Worm (Caenorhabditis elegans): ENCODE data around the gene srw-115.

srw-115 gene

ce11 chrV:2992060-2992459 lies 1.7 kb downstream of the srw-115 start:
- TF ChIP-seq ceh-19 (GFP tag; optimal IDR thresholded peaks at IDR 0.05) (no peak), madf-2 (tag; optimal IDR thresholded peaks at IDR 0.05) (no peak), unc-86 (tag; optimal IDR thresholded peaks at IDR 0.05) (no peak), pha-4 (tag; optimal IDR thresholded peaks at IDR 0.05) (no peak), ama-1 (optimal IDR thresholded peaks at IDR 0.05) (no peak), ceh-6 (GFP tag; optimal IDR thresholded peaks at IDR 0.05) (no peak), F13H6.1 (tag; optimal IDR thresholded peaks at IDR 0.05) (no peak), dmd-4 (tag; optimal IDR thresholded peaks at IDR 0.05; ENCODE audit: borderline replicate concordance) (no peak), hlh-6 (tag; optimal IDR thresholded peaks at IDR 0.05) (no peak)

ce11 chrV:2991485-2991884 lies 2.2 kb downstream of the srw-115 start, which contains the start of gene srw-121:
Gene srw-121 (minus strand): TSS chrV:2991585.
- TF ChIP-seq pag-3 (tag; optimal IDR thresholded peaks at IDR 0.05; ENCODE audit: borderline replicate concordance) = no peak
- TF ChIP-seq fkh-10 (GFP tag; optimal IDR thresholded peaks at IDR 0.05) = no peak
- TF ChIP-seq gmeb-2 (tag; optimal IDR thresholded peaks at IDR 0.05) = no peak
- TF ChIP-seq hlh-6 (tag; optimal IDR thresholded peaks at IDR 0.05) = no peak
- no peak for TF ChIP-seq fax-1 (tag; optimal IDR thresholded peaks at IDR 0.05)
- TF ChIP-seq ahr-1 (tag; optimal IDR thresholded peaks at IDR 0.05) = no peak
- no peak for TF ChIP-seq fkh-6 (tag; optimal IDR thresholded peaks at IDR 0.05)
- TF ChIP-seq ceh-18 (tag; optimal IDR thresholded peaks at IDR 0.05) = no peak
- TF ChIP-seq syd-9 (tag; optimal IDR thresholded peaks at IDR 0.05) = no peak
- TF ChIP-seq odd-2 (tag; optimal IDR thresholded peaks at IDR 0.05) = no peak
- TF ChIP-seq pha-2 (tag; optimal IDR thresholded peaks at IDR 0.05) = no peak
- TF ChIP-seq npax-4 (tag; optimal IDR thresholded peaks at IDR 0.05) = no peak
- no peak for TF ChIP-seq unc-86 (tag; optimal IDR thresholded peaks at IDR 0.05)
- TF ChIP-seq zip-5 (tag; optimal IDR thresholded peaks at IDR 0.05) = no peak
- TF ChIP-seq pax-1 (tag; optimal IDR thresholded peaks at IDR 0.05) = no peak

- TF ChIP-seq hlh-15 (tag; optimal IDR thresholded peaks at IDR 0.05) = no peak
Observed at ce11 chrV:2987407-2987806, 6.3 kb downstream of the srw-115 start, which contains the start of gene srh-85. Gene srh-85 (minus strand): TSS chrV:2987507.

- TF ChIP-seq sdc-2 (tag; optimal IDR thresholded peaks at IDR 0.05) (no peak), pat-9 (tag; optimal IDR thresholded peaks at IDR 0.05) (no peak), nfya-1 (tag; optimal IDR thresholded peaks at IDR 0.05) (no peak), C38D4.7 (GFP tag; optimal IDR thresholded peaks at IDR 0.05) (no peak), pax-1 (tag; optimal IDR thresholded peaks at IDR 0.05) (no peak), ceh-6 (GFP tag; optimal IDR thresholded peaks at IDR 0.05) (no peak), syd-9 (tag; optimal IDR thresholded peaks at IDR 0.05) (no peak), fax-1 (tag; optimal IDR thresholded peaks at IDR 0.05) (no peak), elt-2 (tag; optimal IDR thresholded peaks at IDR 0.05) (no peak), T23F11.4 (GFP tag; optimal IDR thresholded peaks at IDR 0.05) (no peak), nhr-11 (tag; optimal IDR thresholded peaks at IDR 0.05) (no peak), eyg-1 (tag; optimal IDR thresholded peaks at IDR 0.05) (no peak)
Observed at ce11 chrV:2985309-2985708, 8.4 kb downstream of the srw-115 start, which contains the start of gene srw-139. Gene srw-139 (minus strand): TSS chrV:2985409.

ce11 chrV:2983351-2983750 lies 10.4 kb downstream of the srw-115 start, which contains the start of gene srw-117:
Gene srw-117 (minus strand): TSS chrV:2983451.
- no peak for TF ChIP-seq K02D7.2 (tag; optimal IDR thresholded peaks at IDR 0.05)
- no peak for TF ChIP-seq hlh-6 (tag; optimal IDR thresholded peaks at IDR 0.05)
- TF ChIP-seq hlh-13 (GFP tag; optimal IDR thresholded peaks at IDR 0.05) = no peak
- TF ChIP-seq dmd-4 (tag; optimal IDR thresholded peaks at IDR 0.05; ENCODE audit: borderline replicate concordance) = no peak
- TF ChIP-seq nfya-1 (tag; optimal IDR thresholded peaks at IDR 0.05) = no peak
- TF ChIP-seq sdc-2 (tag; optimal IDR thresholded peaks at IDR 0.05) = no peak
- TF ChIP-seq K09A11.1 (tag; optimal IDR thresholded peaks at IDR 0.05; ENCODE audit: insufficient read depth) = no peak
- no peak for TF ChIP-seq pqm-1 (tag; optimal IDR thresholded peaks at IDR 0.05)
- TF ChIP-seq T23F11.4 (GFP tag; optimal IDR thresholded peaks at IDR 0.05) = no peak
- TF ChIP-seq nhr-232 (tag; optimal IDR thresholded peaks at IDR 0.05) = no peak
- no peak for TF ChIP-seq mec-3 (tag; optimal IDR thresholded peaks at IDR 0.05; ENCODE audit: borderline replicate concordance)

Data from whole organism, late embryonic.